Worm (Caenorhabditis elegans): ENCODE data around the gene atln-2.

atln-2 gene

ce11 chrIV:15016984-15017383 lies 35.6 kb downstream of the atln-2 start:
- TF ChIP-seq zfh-2 (GFP tag; conservative IDR thresholded peaks at IDR 0.05) (peak; percentile 41; the same call in 1 of the 2 replicates), K12H6.12 (tag; optimal IDR thresholded peaks at IDR 0.05) (peak; percentile 23), efl-1 (GFP tag; optimal IDR thresholded peaks at IDR 0.05) (no peak)

- TF ChIP-seq ztf-18 (tag; optimal IDR thresholded peaks at IDR 0.05) (peak; percentile 41), ceh-91 (GFP tag; IDR thresholded peaks at IDR 0.05) (no peak), K12H6.12 (tag; optimal IDR thresholded peaks at IDR 0.05) (peak; percentile 12), lin-35 (GFP tag; optimal IDR thresholded peaks at IDR 0.05) (peak in 1 of 3 experiments; percentile 8), cebp-2 (GFP tag; IDR thresholded peaks at IDR 0.05) (peak; percentile 27; the same call in 1 of the 2 replicates), zfh-2 (GFP tag; conservative IDR thresholded peaks at IDR 0.05) (0 out of 2 replicates have a peak, but pooled peaks have one; percentile 23), cebp-1 (GFP tag; IDR thresholded peaks at IDR 0.05) (no peak), cebp-1 (tag; optimal IDR thresholded peaks at IDR 0.05) (peak; percentile 19), ztf-26 (tag; optimal IDR thresholded peaks at IDR 0.05) (no peak), egl-44 (GFP tag; IDR thresholded peaks at IDR 0.05) (no peak), F57A8.1 (GFP tag; optimal IDR thresholded peaks at IDR 0.05) (no peak)
These were observed 39.5 kb downstream of the atln-2 start for ce11 chrIV:15020958-15021357.

ce11 chrIV:15024426-15024825 lies 43.0 kb downstream of the atln-2 start:
- peak; percentile 67 for TF ChIP-seq zfh-2 (GFP tag; conservative IDR thresholded peaks at IDR 0.05)
- no peak for TF ChIP-seq pha-4 (tag; optimal IDR thresholded peaks at IDR 0.05)

- TF ChIP-seq gei-17 (GFP tag; optimal IDR thresholded peaks at IDR 0.05) (no peak), unc-130 (GFP tag; optimal IDR thresholded peaks at IDR 0.05) (no peak), lin-26 (GFP tag; IDR thresholded peaks at IDR 0.05) (no peak), K12H6.12 (tag; optimal IDR thresholded peaks at IDR 0.05) (peak; percentile 1), ztf-28 (GFP tag; IDR thresholded peaks at IDR 0.05) (no peak), let-526 (GFP tag; IDR thresholded peaks at IDR 0.05) (no peak), attf-5 (GFP tag; optimal IDR thresholded peaks at IDR 0.05) (peak; percentile 63), T26A5.8 (tag; optimal IDR thresholded peaks at IDR 0.05) (no peak), ztf-22 (GFP tag; optimal IDR thresholded peaks at IDR 0.05) (no peak), aptf-3 (GFP tag; IDR thresholded peaks at IDR 0.05) (no peak), ceh-100 (GFP tag; IDR thresholded peaks at IDR 0.05) (no peak), mxl-1 (tag; optimal IDR thresholded peaks at IDR 0.05) (no peak), attf-6 (GFP tag; IDR thresholded peaks at IDR 0.05) (peak; percentile 89), B0035.1 (tag; optimal IDR thresholded peaks at IDR 0.05) (peak; percentile 23), nhr-27 (tag; optimal IDR thresholded peaks at IDR 0.05) (no peak), lin-35 (GFP tag; optimal IDR thresholded peaks at IDR 0.05) (peak in 2 of 3 experiments; percentile 18 to 74), F52B5.7 (tag; optimal IDR thresholded peaks at IDR 0.05) (no peak), mcd-1 (GFP tag; IDR thresholded peaks at IDR 0.05) (no peak; the same call in 1 of the 2 replicates), hlh-12 (tag; optimal IDR thresholded peaks at IDR 0.05) (no peak), ztf-18 (tag; optimal IDR thresholded peaks at IDR 0.05) (peak; percentile 71), sptf-2 (GFP tag; optimal IDR thresholded peaks at IDR 0.05) (no peak), mes-4 (tag; optimal IDR thresholded peaks at IDR 0.05) (no peak), die-1 (tag; optimal IDR thresholded peaks at IDR 0.05) (no peak), tlf-1 (GFP tag; optimal IDR thresholded peaks at IDR 0.05) (peak; percentile 13), F23B12.7 (tag; optimal IDR thresholded peaks at IDR 0.05; ENCODE audit: insufficient read depth) (peak; percentile 77), zfh-2 (GFP tag; conservative IDR thresholded peaks at IDR 0.05) (no peak), tbp1 (GFP tag; optimal IDR thresholded peaks at IDR 0.05) (peak; percentile 48), snpc-4 (GFP tag; optimal IDR thresholded peaks at IDR 0.05) (peak; percentile 62), snpc-4 (tag; optimal IDR thresholded peaks at IDR 0.05) (peak in 3 of 4 experiments; percentile 60 to 89 (median 73)), ztf-25 (GFP tag; IDR thresholded peaks at IDR 0.05) (no peak), K11D2.4 (GFP tag; IDR thresholded peaks at IDR 0.05) (no peak), zim-3 (tag; optimal IDR thresholded peaks at IDR 0.05) (no peak), lin-54 (GFP tag; optimal IDR thresholded peaks at IDR 0.05) (peak; percentile 92), ceh-27 (GFP tag; optimal IDR thresholded peaks at IDR 0.05) (no peak), ZK185.1 (tag; optimal IDR thresholded peaks at IDR 0.05; ENCODE audit: poor library complexity, severe bottlenecking) (no peak)
These were observed 44.0 kb downstream of the atln-2 start, which contains the start of gene fcd-2 for ce11 chrIV:15025384-15025783. Gene fcd-2 (plus strand): TSS chrIV:15025710.

All from whole organism, young adult.